Fruit fly (Drosophila melanogaster) whole organism, embryonic: Measurements from ENCODE around the gene CG11905.

Experiments
- Bgb ChIP-seq: fragments of 200-800 bp; sonication (Bioruptor generic); IDR thresholded peaks from 2 replicates; pipeline ENCODE4 v1.3.6; 2022; ENCODE audit warnings: missing biosample characterization, missing genetic modification characterization; ENCODE audit not compliant: partially characterized antibody
- CG10366 ChIP-seq: fragments of 200-800 bp; sonication (Bioruptor generic); IDR thresholded peaks from 2 replicates; pipeline ENCODE4 v1.3.6; 2022; ENCODE audit warnings: missing biosample characterization, missing genetic modification characterization
- CG11398 ChIP-seq: fragments of 200-800 bp; sonication (Bioruptor generic); optimal IDR thresholded peaks from 2 replicates; lab custom pipeline; 2016; ENCODE audit warnings: missing biosample characterization, missing genetic modification characterization
- CG12071 ChIP-seq: fragments of 200-800 bp; sonication (Bioruptor generic); optimal IDR thresholded peaks from 3 replicates; lab custom pipeline; 2018; ENCODE audit warnings: missing biosample characterization, mild to moderate bottlenecking, missing genetic modification characterization
- CG12155 ChIP-seq: fragments of 200-800 bp; sonication (Bioruptor generic); optimal IDR thresholded peaks from 3 replicates; lab custom pipeline; 2016; ENCODE audit warnings: missing biosample characterization, missing genetic modification characterization
- CG15479 ChIP-seq: fragments of 200-800 bp; sonication (Bioruptor generic); optimal IDR thresholded peaks from 3 replicates; lab custom pipeline; 2019; ENCODE audit warnings: missing biosample characterization, mild to moderate bottlenecking, missing genetic modification characterization, moderate library complexity
- CG16779 ChIP-seq: fragments of 200-800 bp; sonication (Bioruptor generic); IDR thresholded peaks from 2 replicates; pipeline ENCODE4 v1.3.6; 2022; ENCODE audit warnings: missing biosample characterization, missing genetic modification characterization
- CG16863 ChIP-seq: fragments of 200-800 bp; sonication (Bioruptor generic); optimal IDR thresholded peaks from 3 replicates; lab custom pipeline; 2016; ENCODE audit warnings: missing biosample characterization, missing genetic modification characterization
- CG2129 ChIP-seq: fragments of 200-800 bp; sonication (Bioruptor generic); IDR thresholded peaks from 2 replicates; pipeline ENCODE4 v1.3.6; 2022; ENCODE audit warnings: missing biosample characterization, missing genetic modification characterization; ENCODE audit not compliant: partially characterized antibody
- CG2199 ChIP-seq: fragments of 200-800 bp; sonication (Bioruptor generic); IDR thresholded peaks from 3 replicates; pipeline ENCODE4 v1.3.6; 2022; ENCODE audit warnings: missing biosample characterization, missing genetic modification characterization
- CG31365 ChIP-seq: fragments of 200-800 bp; sonication (Bioruptor generic); optimal IDR thresholded peaks from 2 replicates; lab custom pipeline; 2018; ENCODE audit warnings: missing biosample characterization, mild to moderate bottlenecking, missing genetic modification characterization
- CG7372 ChIP-seq: fragments of 200-800 bp; sonication (Bioruptor generic); IDR thresholded peaks from 2 replicates; pipeline ENCODE4 v1.3.6; 2022; ENCODE audit warnings: missing biosample characterization, missing genetic modification characterization
- CG7839 ChIP-seq: fragments of 200-800 bp; sonication (Bioruptor generic); optimal IDR thresholded peaks from 3 replicates; lab custom pipeline; 2018; ENCODE audit warnings: missing biosample characterization, mild to moderate bottlenecking, missing genetic modification characterization, moderate library complexity
- CG7963 ChIP-seq: fragments of 200-800 bp; sonication (Bioruptor generic); IDR thresholded peaks from 3 replicates; pipeline ENCODE4 v1.3.6; 2022; ENCODE audit warnings: missing biosample characterization, missing genetic modification characterization; ENCODE audit not compliant: partially characterized antibody
- CG8290 ChIP-seq, 3 experiments: fragments of 200-800 bp; sonication (Bioruptor generic); optimal IDR thresholded peaks; 2 replicates each; lab custom pipeline; 2016 to 2019; ENCODE audit warnings: missing biosample characterization in 3 of 3, missing genetic modification characterization in 3 of 3, mild to moderate bottlenecking in 2 of 3, moderate library complexity in 1 of 3
- CG8924 ChIP-seq: fragments of 200-800 bp; optimal IDR thresholded peaks from 3 replicates; lab custom pipeline; 2019; ENCODE audit warnings: missing biosample characterization, mild to moderate bottlenecking, missing genetic modification characterization, moderate library complexity
- D19B ChIP-seq: fragments of 200-800 bp; sonication (Bioruptor generic); optimal IDR thresholded peaks from 2 replicates; lab custom pipeline; 2017; ENCODE audit warnings: missing biosample characterization, mild to moderate bottlenecking, missing genetic modification characterization
- Dbx ChIP-seq: fragments of 200-800 bp; sonication (Bioruptor generic); IDR thresholded peaks from 3 replicates; pipeline ENCODE4 v1.3.6; 2022; ENCODE audit warnings: missing biosample characterization, missing genetic modification characterization
- Ets97D ChIP-seq: fragments of 200-800 bp; sonication (Bioruptor generic); optimal IDR thresholded peaks from 3 replicates; lab custom pipeline; 2016; ENCODE audit warnings: missing biosample characterization, missing genetic modification characterization
- GATAe ChIP-seq: fragments of 200-800 bp; sonication (Bioruptor generic); conservative IDR thresholded peaks from 2 replicates; pipeline ENCODE4 v1.3.6; 2022; ENCODE audit warnings: missing biosample characterization, missing genetic modification characterization
- Hand ChIP-seq: fragments of 200-800 bp; sonication (Bioruptor generic); optimal IDR thresholded peaks from 2 replicates; lab custom pipeline; 2017; ENCODE audit warnings: mild to moderate bottlenecking, missing biosample characterization, missing genetic modification reagents, missing genetic modification characterization
- Lpt ChIP-seq: fragments of >200 bp; optimal IDR thresholded peaks from 2 replicates; lab custom pipeline; 2018; ENCODE audit warnings: missing biosample characterization, missing genetic modification characterization
- Med ChIP-seq: fragments of 200-800 bp; sonication (Bioruptor generic); peaks from one replicate; lab custom pipeline; 2016; ENCODE audit warnings: missing biosample characterization, missing genetic modification characterization, mild to moderate bottlenecking, inconsistent platforms, moderate library complexity
- Mes4 ChIP-seq: fragments of 200-800 bp; sonication (Bioruptor generic); optimal IDR thresholded peaks from 2 replicates; lab custom pipeline; 2016; ENCODE audit warnings: missing biosample characterization, missing genetic modification characterization
- Pdp1 ChIP-seq, 2 experiments: fragments of 200-800 bp; sonication (Bioruptor generic); optimal IDR thresholded peaks; 3 replicates each; lab custom pipeline; 2016; ENCODE audit warnings: missing biosample characterization in 2 of 2, missing genetic modification characterization in 2 of 2, mild to moderate bottlenecking in 1 of 2, moderate library complexity in 1 of 2
- Sry-β ChIP-seq: fragments of 200-800 bp; sonication (Bioruptor generic); optimal IDR thresholded peaks from 2 replicates; lab custom pipeline; 2018; ENCODE audit warnings: missing biosample characterization, mild to moderate bottlenecking, missing genetic modification characterization, moderate library complexity
- Vsx1 ChIP-seq: fragments of 200-800 bp; sonication (Bioruptor generic); optimal IDR thresholded peaks from 2 replicates; lab custom pipeline; 2017; ENCODE audit warnings: missing biosample characterization, mild to moderate bottlenecking, missing genetic modification characterization, missing genetic modification reagents
- Xrp1 ChIP-seq: fragments of 200-800 bp; sonication (Bioruptor generic); IDR thresholded peaks from 2 replicates; pipeline ENCODE4 v1.3.6; 2022; ENCODE audit warnings: missing biosample characterization, missing genetic modification characterization
- abd-A ChIP-seq: fragments of 200-800 bp; sonication (Bioruptor generic); optimal IDR thresholded peaks from 3 replicates; lab custom pipeline; 2019; ENCODE audit warnings: missing biosample characterization, mild to moderate bottlenecking, missing genetic modification characterization, moderate library complexity
- corto ChIP-seq: fragments of 200-800 bp; sonication (Bioruptor generic); optimal IDR thresholded peaks from 2 replicates; lab custom pipeline; 2016; ENCODE audit warnings: missing biosample characterization, mild to moderate bottlenecking, missing genetic modification characterization, moderate library complexity
- crol ChIP-seq: fragments of 200-800 bp; sonication (Bioruptor generic); IDR thresholded peaks from 2 replicates; pipeline ENCODE4 v1.3.6; 2022; ENCODE audit warnings: missing biosample characterization, missing genetic modification characterization
- dmrt99B ChIP-seq: fragments of 200-800 bp; sonication (Bioruptor generic); optimal IDR thresholded peaks from 2 replicates; lab custom pipeline; 2018; ENCODE audit warnings: missing biosample characterization, mild to moderate bottlenecking, missing genetic modification characterization, moderate library complexity
- exex ChIP-seq: fragments of 200-800 bp; sonication (Bioruptor generic); optimal IDR thresholded peaks from 4 replicates; lab custom pipeline; 2018; ENCODE audit warnings: missing biosample characterization, mild to moderate bottlenecking, missing genetic modification characterization, moderate library complexity
- fd64A ChIP-seq: fragments of 200-800 bp; sonication (Bioruptor generic); optimal IDR thresholded peaks from 3 replicates; lab custom pipeline; 2018; ENCODE audit warnings: missing biosample characterization, mild to moderate bottlenecking, missing genetic modification characterization
- gem ChIP-seq: fragments of 200-800 bp; sonication (Bioruptor generic); optimal IDR thresholded peaks from 2 replicates; lab custom pipeline; 2019; ENCODE audit warnings: missing biosample characterization, mild to moderate bottlenecking, missing genetic modification characterization, moderate library complexity
- gro ChIP-seq: fragments of 200-800 bp; sonication (Bioruptor generic); optimal IDR thresholded peaks from 2 replicates; lab custom pipeline; 2016; ENCODE audit warnings: missing biosample characterization, missing genetic modification characterization
- gt ChIP-seq: fragments of 200-800 bp; sonication (Bioruptor generic); IDR thresholded peaks from 2 replicates; pipeline ENCODE4 v1.3.6; 2022; ENCODE audit warnings: missing biosample characterization, missing genetic modification characterization
- ken ChIP-seq: fragments of 200-800 bp; sonication (Bioruptor generic); IDR thresholded peaks from 3 replicates; pipeline ENCODE4 v1.3.6; 2022; ENCODE audit warnings: missing biosample characterization, missing genetic modification characterization
- lov ChIP-seq, 2 experiments: fragments of 200-800 bp in 1 of 2; fragments of >200 bp in 1 of 2; sonication (Bioruptor generic) in 1 of 2; IDR thresholded peaks in 1 of 2; optimal IDR thresholded peaks in 1 of 2; 2 replicates in 1 of 2; 3 replicates in 1 of 2; pipeline versions ENCODE4 v1.3.6 to Lab custom; 2017 to 2022; ENCODE audit warnings: missing biosample characterization in 1 of 2, missing genetic modification characterization in 1 of 2
- mld ChIP-seq: fragments of 200-800 bp; sonication (Bioruptor generic); IDR thresholded peaks from 3 replicates; pipeline ENCODE4 v1.3.6; 2022; ENCODE audit warnings: missing biosample characterization, missing genetic modification characterization; ENCODE audit not compliant: partially characterized antibody
- nom ChIP-seq: fragments of 200-800 bp; sonication (Bioruptor generic); optimal IDR thresholded peaks from 2 replicates; lab custom pipeline; 2017; ENCODE audit warnings: missing biosample characterization, missing genetic modification characterization, mild to moderate bottlenecking, moderate library complexity, missing genetic modification reagents
- onecut ChIP-seq: fragments of 200-800 bp; sonication (Bioruptor generic); IDR thresholded peaks from 2 replicates; pipeline ENCODE4 v1.3.6; 2022; ENCODE audit warnings: missing biosample characterization, missing genetic modification characterization
- pita ChIP-seq: fragments of 200-800 bp; sonication (Bioruptor generic); optimal IDR thresholded peaks from 2 replicates; lab custom pipeline; 2017; ENCODE audit warnings: missing biosample characterization, mild to moderate bottlenecking, missing genetic modification characterization
- sd ChIP-seq: fragments of 200-800 bp; sonication (Bioruptor generic); optimal IDR thresholded peaks from 3 replicates; lab custom pipeline; 2018; ENCODE audit warnings: missing biosample characterization, mild to moderate bottlenecking, missing genetic modification characterization, moderate library complexity
- tap ChIP-seq: fragments of 200-800 bp; optimal IDR thresholded peaks from 3 replicates; lab custom pipeline; 2019; ENCODE audit warnings: missing biosample characterization, mild to moderate bottlenecking, missing genetic modification characterization, moderate library complexity
- twi ChIP-seq: fragments of 200-800 bp; optimal IDR thresholded peaks from 2 replicates; lab custom pipeline; 2019; ENCODE audit warnings: missing biosample characterization, mild to moderate bottlenecking, missing genetic modification characterization, moderate library complexity
- vvl ChIP-seq: fragments of 200-800 bp; sonication (Bioruptor generic); IDR thresholded peaks from 2 replicates; pipeline ENCODE4 v1.3.6; 2022; ENCODE audit warnings: missing biosample characterization, missing genetic modification characterization

The CG11905 gene

dm6 chr3L:16984042-16984441 is 48.7 kb upstream of the CG11905 start:
- TF ChIP-seq mld (no peak), CG8924 (tag; lab: Kevin White, UChicago) (no peak), tap (no peak), sd (tag; lab: Kevin White, UChicago) (peak; percentile 55), Med (GFP tag; lab: Kevin White, UChicago) (peak; percentile 28), Pdp1 (GFP tag; optimal IDR thresholded peaks at IDR 0.05; lab: Kevin White, UChicago) (peak in 1 of 2 experiments; percentile 72), exex (tag; lab: Kevin White, UChicago) (peak; percentile 19), CG15479 (GFP tag; lab: Kevin White, UChicago) (peak; percentile 57), nom (GFP tag; lab: Kevin White, UChicago) (peak; percentile 21), GATAe (GFP tag; lab: Robert Waterston, UW) (peak; percentile 44; the same call in 1 of the 2 replicates)

- no peak for TF ChIP-seq CG11398 (GFP tag; lab: Kevin White, UChicago)
- TF ChIP-seq CG2199 (GFP tag; lab: Robert Waterston, UW), result no peak
- no peak for TF ChIP-seq Vsx1 (GFP tag; lab: Kevin White, UChicago)
- TF ChIP-seq crol, result peak; percentile 95
- TF ChIP-seq CG8290 (GFP tag; optimal IDR thresholded peaks at IDR 0.05; lab: Kevin White, UChicago), result no peak
- peak in 1 of 2 experiments; percentile 16 for TF ChIP-seq CG8290 (tag; optimal IDR thresholded peaks at IDR 0.05; lab: Kevin White, UChicago)
- no peak for TF ChIP-seq onecut (GFP tag; lab: Robert Waterston, UW)
- no peak for TF ChIP-seq CG16779 (GFP tag; lab: Robert Waterston, UW)
- no peak for TF ChIP-seq twi (tag; lab: Kevin White, UChicago)
- TF ChIP-seq Lpt (GFP tag; lab: Kevin White, UChicago), result no peak
- no peak for TF ChIP-seq CG10366 (GFP tag; lab: Robert Waterston, UW)
- TF ChIP-seq corto (GFP tag; lab: Kevin White, UChicago), result no peak
- TF ChIP-seq Sry-β (GFP tag; lab: Kevin White, UChicago), result no peak
- peak; percentile 99 for TF ChIP-seq GATAe (GFP tag; lab: Robert Waterston, UW)
- no peak for TF ChIP-seq abd-A
- peak; percentile 16; the same call in 1 of the 2 replicates for TF ChIP-seq Bgb (GFP tag; lab: Robert Waterston, UW)
- no peak for TF ChIP-seq CG12155
- no peak for TF ChIP-seq D19B
- TF ChIP-seq ken, result no peak
- TF ChIP-seq Dbx (GFP tag; lab: Robert Waterston, UW), result peak; percentile 18; the same call in 1 of the 3 replicates
- no peak for TF ChIP-seq CG2129 (GFP tag; lab: Robert Waterston, UW)
- TF ChIP-seq gem, result no peak
- TF ChIP-seq Xrp1 (GFP tag; lab: Robert Waterston, UW), result no peak
- TF ChIP-seq pita (GFP tag; lab: Kevin White, UChicago), result no peak
- no peak for TF ChIP-seq CG7963 (GFP tag; lab: Robert Waterston, UW)
- TF ChIP-seq CG12071, result peak; percentile 12
- no peak for TF ChIP-seq lov (optimal IDR thresholded peaks at IDR 0.05; lab: Kevin White, UChicago)
- TF ChIP-seq lov (GFP tag; IDR thresholded peaks at IDR 0.05; lab: Robert Waterston, UW), result no peak
- no peak for TF ChIP-seq CG31365 (tag; lab: Kevin White, UChicago)
- no peak for TF ChIP-seq Mes4 (GFP tag; lab: Kevin White, UChicago)
- no peak for TF ChIP-seq gt
- TF ChIP-seq Ets97D (GFP tag; lab: Kevin White, UChicago), result no peak
- TF ChIP-seq CG7372, result no peak
- TF ChIP-seq nom (GFP tag; lab: Kevin White, UChicago), result no peak
- no peak for TF ChIP-seq Hand (GFP tag; lab: Kevin White, UChicago)
- no peak for TF ChIP-seq CG16863 (GFP tag; lab: Kevin White, UChicago)
- no peak for TF ChIP-seq vvl (GFP tag; lab: Robert Waterston, UW)
- no peak for TF ChIP-seq CG7839 (tag; lab: Kevin White, UChicago)
- no peak for TF ChIP-seq gro (GFP tag; lab: Kevin White, UChicago)
- no peak for TF ChIP-seq sd (tag; lab: Kevin White, UChicago)
- TF ChIP-seq fd64A (GFP tag; lab: Kevin White, UChicago), result no peak
- TF ChIP-seq dmrt99B (tag; lab: Kevin White, UChicago), result no peak
Measured at dm6 chr3L:16981114-16981648, 45.8 kb upstream of the CG11905 start.
